Worm (Caenorhabditis elegans): Measurements from ENCODE around the gene F29B9.11.

- TF ChIP-seq pha-4 (tag; optimal IDR thresholded peaks at IDR 0.05) (no peak), nhr-28 (tag; optimal IDR thresholded peaks at IDR 0.05) (no peak), lin-13 (tag; optimal IDR thresholded peaks at IDR 0.05) (no peak), M03D4.4 (tag; optimal IDR thresholded peaks at IDR 0.05) (no peak), lin-32 (GFP tag; optimal IDR thresholded peaks at IDR 0.05) (no peak), unc-62 (GFP tag; optimal IDR thresholded peaks at IDR 0.05) (no peak), unc-39 (tag; optimal IDR thresholded peaks at IDR 0.05) (no peak), elt-3 (tag; optimal IDR thresholded peaks at IDR 0.05) (no peak)
Observed at ce11 chrIV:4612597-4612996, 47.4 kb downstream of the F29B9.11 start.
